Worm (Caenorhabditis elegans) whole organism, L1 larva: ENCODE data around the gene tor-1.

ENCODE experiments used
- ces-1 ChIP-seq: fragments of 150-350 bp; optimal IDR thresholded peaks from 2 replicates; lab custom pipeline; 2014; ENCODE audit warnings: missing biosample characterization, missing genetic modification reagents, missing genetic modification characterization
- efl-1 ChIP-seq, 4 experiments: fragments of 150-350 bp; optimal IDR thresholded peaks in 3 of 4; peaks in 1 of 4; 1 replicate in 1 of 4; 2 replicates in 3 of 4; lab custom pipeline; 2014; ENCODE audit warnings: missing biosample characterization in 2 of 4, missing genetic modification characterization in 2 of 4, missing genetic modification reagents in 2 of 4
- egl-27 ChIP-seq, 2 experiments: fragments of 150-350 bp in 1 of 2; sonication (generic microtip); optimal IDR thresholded peaks; 3 replicates each; lab custom pipeline; 2017 to 2018; ENCODE audit warnings: missing biosample characterization in 2 of 2, missing genetic modification characterization in 2 of 2, missing genetic modification reagents in 2 of 2
- nhr-12 ChIP-seq: sonication (generic microtip); optimal IDR thresholded peaks from 2 replicates; lab custom pipeline; 2017; ENCODE audit warnings: missing biosample characterization, missing genetic modification characterization
- ztf-11 ChIP-seq, 2 experiments: sonication (generic microtip); optimal IDR thresholded peaks; 2 replicates each; lab custom pipeline; 2016 to 2017; ENCODE audit warnings: missing genetic modification characterization in 2 of 2, missing biosample characterization in 1 of 2, missing compliant biosample characterization in 1 of 2

DNA sequence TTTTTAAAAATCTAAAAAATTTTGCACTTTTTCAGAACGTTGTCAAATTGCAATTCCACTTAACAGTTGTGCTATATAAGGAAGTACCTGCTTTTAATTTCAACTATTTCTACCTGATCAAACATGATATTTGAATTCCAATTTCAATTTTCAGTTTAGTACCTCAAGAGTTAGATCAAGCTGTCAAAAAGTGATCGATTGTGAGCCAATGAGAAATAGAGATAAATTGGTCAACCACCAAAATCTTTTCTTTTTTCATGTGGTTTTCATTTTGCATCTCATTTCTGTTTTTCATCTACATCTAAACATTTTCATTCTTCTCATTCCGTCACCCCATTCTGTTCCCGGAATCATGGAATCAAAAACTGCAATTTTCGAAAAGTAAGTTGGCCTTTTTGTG, 3.2 kb upstream of the tor-1 start, which contains the start of gene egl-23:
- no peak for TF ChIP-seq efl-1 (optimal IDR thresholded peaks at IDR 0.05; lab: Kevin White, UChicago)
- no peak for TF ChIP-seq efl-1 (GFP tag; optimal IDR thresholded peaks at IDR 0.05 in 1 of 2; lab: Kevin White, UChicago)
- TF ChIP-seq nhr-12 (tag; lab: Kevin White, UChicago): no peak
- no peak for TF ChIP-seq ces-1
- no peak for TF ChIP-seq ztf-11 (tag; optimal IDR thresholded peaks at IDR 0.05; lab: Kevin White, UChicago)
- TF ChIP-seq egl-27 (tag; optimal IDR thresholded peaks at IDR 0.05; lab: Kevin White, UChicago): no peak
